Worm (Caenorhabditis elegans) whole organism, L2 larva: ENCODE data around the gene klp-19.
A peak's percentile ranks its signal among the peaks of the same experiment; 100 is the strongest.

Source experiments
- C34F6.9 ChIP-seq: fragments of 150-350 bp; optimal IDR thresholded peaks from 2 replicates; lab custom pipeline; 2014; ENCODE audit warnings: missing biosample characterization, missing genetic modification characterization
- F13H6.1 ChIP-seq: sonication (generic microtip); optimal IDR thresholded peaks from 2 replicates; lab custom pipeline; 2016; ENCODE audit warnings: missing genetic modification characterization, missing compliant biosample characterization
- R02D3.7 ChIP-seq: fragments of 150-350 bp; optimal IDR thresholded peaks from 2 replicates; lab custom pipeline; 2014; ENCODE audit warnings: missing biosample characterization, missing genetic modification characterization
- Y55F3AM.14 ChIP-seq: fragments of 200-800 bp; sonication (Bioruptor generic); optimal IDR thresholded peaks from 2 replicates; lab custom pipeline; 2018; ENCODE audit warnings: mild to moderate bottlenecking, missing genetic modification characterization, missing compliant biosample characterization
- alr-1 ChIP-seq: fragments of 150-350 bp; optimal IDR thresholded peaks from 2 replicates; lab custom pipeline; 2014; ENCODE audit warnings: missing biosample characterization, missing genetic modification characterization
- aly-2 ChIP-seq: fragments of 150-350 bp; optimal IDR thresholded peaks from 2 replicates; lab custom pipeline; 2014; ENCODE audit warnings: missing biosample characterization, missing genetic modification characterization
- ceh-16 ChIP-seq: fragments of 150-350 bp; optimal IDR thresholded peaks from 2 replicates; lab custom pipeline; 2014; ENCODE audit warnings: missing biosample characterization, missing genetic modification characterization
- crh-2 ChIP-seq: sonication (generic microtip); optimal IDR thresholded peaks from 2 replicates; lab custom pipeline; 2017; ENCODE audit warnings: missing biosample characterization, missing genetic modification characterization
- dmd-4 ChIP-seq: sonication (generic microtip); optimal IDR thresholded peaks from 2 replicates; lab custom pipeline; 2017; ENCODE audit warnings: missing biosample characterization, missing genetic modification characterization
- egl-27 ChIP-seq: sonication (generic microtip); optimal IDR thresholded peaks from 3 replicates; lab custom pipeline; 2017; ENCODE audit warnings: missing biosample characterization, missing genetic modification reagents, missing genetic modification characterization
- elt-3 ChIP-seq: sonication (generic microtip); optimal IDR thresholded peaks from 2 replicates; lab custom pipeline; 2017; ENCODE audit warnings: missing biosample characterization, missing genetic modification characterization
- fos-1 ChIP-seq: fragments of 150-350 bp; optimal IDR thresholded peaks from 2 replicates; lab custom pipeline; 2014; ENCODE audit warnings: missing biosample characterization, missing genetic modification characterization
- gmeb-1 ChIP-seq: fragments of 150-350 bp; optimal IDR thresholded peaks from 2 replicates; lab custom pipeline; 2014; ENCODE audit warnings: missing biosample characterization, missing genetic modification characterization
- lin-11 ChIP-seq: fragments of 150-350 bp; sonication (generic microtip); optimal IDR thresholded peaks from 2 replicates; lab custom pipeline; 2014; ENCODE audit warnings: missing biosample characterization, missing genetic modification characterization, inconsistent platforms, mixed read lengths
- lin-13 ChIP-seq: fragments of 150-350 bp; optimal IDR thresholded peaks from 2 replicates; lab custom pipeline; 2014; ENCODE audit warnings: missing biosample characterization, missing genetic modification reagents, missing genetic modification characterization
- lin-39 ChIP-seq: fragments of 150-350 bp; optimal IDR thresholded peaks from 2 replicates; lab custom pipeline; 2014; ENCODE audit warnings: missing biosample characterization, missing genetic modification reagents, missing genetic modification characterization
- lsy-2 ChIP-seq, 2 experiments: fragments of 150-350 bp in 1 of 2; sonication (generic microtip) in 1 of 2; optimal IDR thresholded peaks; 2 replicates each; lab custom pipeline; 2014 to 2017; ENCODE audit warnings: missing biosample characterization in 2 of 2, missing genetic modification characterization in 2 of 2
- mbf-1 ChIP-seq: sonication (generic microtip); optimal IDR thresholded peaks from 2 replicates; lab custom pipeline; 2017; ENCODE audit warnings: missing biosample characterization, missing genetic modification characterization
- mdl-1 ChIP-seq, 2 experiments: fragments of 150-350 bp in 1 of 2; sonication (generic microtip) in 1 of 2; optimal IDR thresholded peaks; 2 replicates each; lab custom pipeline; 2017; ENCODE audit warnings: missing biosample characterization in 2 of 2, missing genetic modification characterization in 2 of 2
- nhr-11 ChIP-seq: fragments of 150-350 bp; optimal IDR thresholded peaks from 2 replicates; lab custom pipeline; 2014; ENCODE audit warnings: missing biosample characterization, missing genetic modification characterization
- nhr-129 ChIP-seq: fragments of 150-350 bp; optimal IDR thresholded peaks from 2 replicates; lab custom pipeline; 2014; ENCODE audit warnings: missing biosample characterization, missing genetic modification characterization
- nhr-21 ChIP-seq: fragments of 150-350 bp; optimal IDR thresholded peaks from 2 replicates; lab custom pipeline; 2014; ENCODE audit warnings: missing biosample characterization, missing genetic modification characterization
- nhr-23 ChIP-seq: fragments of 150-350 bp; optimal IDR thresholded peaks from 2 replicates; lab custom pipeline; 2014; ENCODE audit warnings: missing biosample characterization, missing genetic modification reagents, missing genetic modification characterization
- nhr-237 ChIP-seq: fragments of 150-350 bp; optimal IDR thresholded peaks from 2 replicates; lab custom pipeline; 2014; ENCODE audit warnings: missing biosample characterization, missing genetic modification characterization
- nhr-25 ChIP-seq: fragments of 150-350 bp; sonication (generic microtip); optimal IDR thresholded peaks from 3 replicates; lab custom pipeline; 2014; ENCODE audit warnings: missing biosample characterization, missing genetic modification characterization
- nhr-6 ChIP-seq: fragments of 150-350 bp; optimal IDR thresholded peaks from 2 replicates; lab custom pipeline; 2014; ENCODE audit warnings: missing biosample characterization, missing genetic modification characterization
- nhr-77 ChIP-seq: fragments of 150-350 bp; optimal IDR thresholded peaks from 2 replicates; lab custom pipeline; 2014; ENCODE audit warnings: missing biosample characterization, missing genetic modification characterization
- peb-1 ChIP-seq: fragments of 150-350 bp; optimal IDR thresholded peaks from 2 replicates; lab custom pipeline; 2014; ENCODE audit warnings: missing biosample characterization, missing genetic modification characterization
- sem-4 ChIP-seq: fragments of 150-350 bp; optimal IDR thresholded peaks from 2 replicates; lab custom pipeline; 2014; ENCODE audit warnings: missing biosample characterization, missing genetic modification reagents, missing genetic modification characterization
- skn-1 ChIP-seq: sonication (generic microtip); optimal IDR thresholded peaks from 2 replicates; lab custom pipeline; 2017; ENCODE audit warnings: missing biosample characterization, missing genetic modification characterization
- sma-9 ChIP-seq, 2 experiments: fragments of 150-350 bp in 1 of 2; sonication (generic microtip) in 1 of 2; optimal IDR thresholded peaks; 2 replicates each; lab custom pipeline; 2014 to 2016; ENCODE audit warnings: missing genetic modification characterization in 2 of 2, mild to moderate bottlenecking in 1 of 2, missing biosample characterization in 1 of 2, missing compliant biosample characterization in 1 of 2, missing genetic modification reagents in 1 of 2, moderate library complexity in 1 of 2
- unc-39 ChIP-seq: fragments of 150-350 bp; optimal IDR thresholded peaks from 2 replicates; lab custom pipeline; 2014; ENCODE audit warnings: missing biosample characterization, missing genetic modification characterization
- unc-55 ChIP-seq: fragments of 150-350 bp; sonication (generic microtip); optimal IDR thresholded peaks from 3 replicates; lab custom pipeline; 2014; ENCODE audit warnings: missing biosample characterization, missing genetic modification reagents, missing genetic modification characterization
- unc-62 ChIP-seq: fragments of 150-350 bp; optimal IDR thresholded peaks from 2 replicates; lab custom pipeline; 2014; ENCODE audit warnings: missing biosample characterization, missing genetic modification reagents, missing genetic modification characterization
- zag-1 ChIP-seq: fragments of 150-350 bp; optimal IDR thresholded peaks from 2 replicates; lab custom pipeline; 2014; ENCODE audit warnings: missing biosample characterization, missing genetic modification characterization
- ztf-1 ChIP-seq: fragments of 200-800 bp; sonication (Bioruptor generic); conservative IDR thresholded peaks from 2 replicates; pipeline ENCODE4 v1.3.6; 2022; ENCODE audit warnings: missing genetic modification characterization, missing compliant biosample characterization

The klp-19 gene

ce11 chrIII:13267046-13267445 lies 40.0 kb downstream of the klp-19 start:
- TF ChIP-seq F13H6.1 (tag; lab: Kevin White, UChicago) (no peak), Y55F3AM.14 (no peak), skn-1 (tag; lab: Kevin White, UChicago) (no peak), egl-27 (no peak), unc-62 (GFP tag; lab: Kevin White, UChicago) (no peak), nhr-6 (tag; lab: Kevin White, UChicago) (no peak), sma-9 (GFP tag; optimal IDR thresholded peaks at IDR 0.05; lab: Kevin White, UChicago) (no peak), sma-9 (tag; optimal IDR thresholded peaks at IDR 0.05; lab: Kevin White, UChicago) (no peak), elt-3 (tag; lab: Kevin White, UChicago) (no peak)

- TF ChIP-seq dmd-4 (no peak), lsy-2 (tag; optimal IDR thresholded peaks at IDR 0.05; lab: Kevin White, UChicago) (no peak), peb-1 (no peak), ceh-16 (tag; lab: Kevin White, UChicago) (no peak)
- TF ChIP-seq, all 48 proteins: peak for 0
Observed at ce11 chrIII:13265566-13265965, 41.5 kb downstream of the klp-19 start, which contains the start of gene F56A8.5. F56A8.5 (plus strand) TSS chrIII:13265866.

ce11 chrIII:13262987-13263386 lies 44.1 kb downstream of the klp-19 start, which contains the start of gene F56A8.4:
F56A8.4 (plus strand) TSS chrIII:13263287.
- TF ChIP-seq nhr-21 (no peak), nhr-25 (tag; lab: Kevin White, UChicago) (no peak), sma-9 (GFP tag; optimal IDR thresholded peaks at IDR 0.05; lab: Kevin White, UChicago) (no peak), sma-9 (tag; optimal IDR thresholded peaks at IDR 0.05; lab: Kevin White, UChicago) (no peak), unc-39 (tag; lab: Kevin White, UChicago) (no peak), dmd-4 (no peak), unc-62 (GFP tag; lab: Kevin White, UChicago) (no peak), ceh-16 (tag; lab: Kevin White, UChicago) (no peak), lin-39 (no peak), nhr-11 (no peak), mbf-1 (tag; lab: Kevin White, UChicago) (no peak), nhr-129 (tag; lab: Kevin White, UChicago) (no peak), ztf-1 (GFP tag; lab: Robert Waterston, UW) (no peak)
- TF ChIP-seq, all 48 proteins: peak for 0

ce11 chrIII:13260344-13260743 lies 46.7 kb downstream of the klp-19 start:
- TF ChIP-seq unc-62 (GFP tag; lab: Kevin White, UChicago) (no peak), nhr-77 (tag; lab: Kevin White, UChicago) (no peak), mdl-1 (tag; optimal IDR thresholded peaks at IDR 0.05; lab: Kevin White, UChicago) (no peak), gmeb-1 (no peak), alr-1 (no peak), lin-39 (no peak), nhr-237 (tag; lab: Kevin White, UChicago) (no peak), lin-11 (tag; lab: Kevin White, UChicago) (no peak), lsy-2 (tag; optimal IDR thresholded peaks at IDR 0.05; lab: Kevin White, UChicago) (no peak), sma-9 (GFP tag; optimal IDR thresholded peaks at IDR 0.05; lab: Kevin White, UChicago) (no peak), sma-9 (tag; optimal IDR thresholded peaks at IDR 0.05; lab: Kevin White, UChicago) (no peak), skn-1 (tag; lab: Kevin White, UChicago) (no peak)
- TF ChIP-seq, all 48 proteins: peak for 0

- TF ChIP-seq fos-1 (tag; lab: Kevin White, UChicago) (peak; percentile 12), nhr-23 (tag; lab: Kevin White, UChicago) (no peak), nhr-6 (tag; lab: Kevin White, UChicago) (no peak), nhr-129 (tag; lab: Kevin White, UChicago) (peak; percentile 41), crh-2 (tag; lab: Kevin White, UChicago) (peak; percentile 26), nhr-25 (tag; lab: Kevin White, UChicago) (peak; percentile 29), lsy-2 (tag; optimal IDR thresholded peaks at IDR 0.05; lab: Kevin White, UChicago) (peak in 1 of 2 experiments; percentile 39), aly-2 (tag; lab: Kevin White, UChicago) (no peak), C34F6.9 (tag; lab: Kevin White, UChicago) (peak; percentile 20)
Observed at ce11 chrIII:13258752-13259151, 48.3 kb downstream of the klp-19 start.

- TF ChIP-seq sma-9 (GFP tag; optimal IDR thresholded peaks at IDR 0.05; lab: Kevin White, UChicago) (peak; percentile 16), sma-9 (tag; optimal IDR thresholded peaks at IDR 0.05; lab: Kevin White, UChicago) (no peak), lin-13 (peak; percentile 7), unc-55 (peak; percentile 43), lin-39 (no peak), R02D3.7 (tag; lab: Kevin White, UChicago) (no peak), lsy-2 (tag; optimal IDR thresholded peaks at IDR 0.05; lab: Kevin White, UChicago) (peak in 1 of 2 experiments; percentile 32), lin-11 (tag; lab: Kevin White, UChicago) (peak; percentile 15), sem-4 (tag; lab: Kevin White, UChicago) (peak; percentile 69), elt-3 (tag; lab: Kevin White, UChicago) (no peak), zag-1 (tag; lab: Kevin White, UChicago) (no peak), crh-2 (tag; lab: Kevin White, UChicago) (peak; percentile 3), C34F6.9 (tag; lab: Kevin White, UChicago) (peak; percentile 50), F13H6.1 (tag; lab: Kevin White, UChicago) (peak; percentile 22)
Observed at ce11 chrIII:13258163-13258562, 48.9 kb downstream of the klp-19 start.
